Fruit fly (Drosophila melanogaster) Kc167 (cell line): Measurements from ENCODE around the gene CG12099.

ENCODE experiments used
- Sin3A ChIP-seq: fragments of >200 bp; optimal IDR thresholded peaks from 2 replicates; lab custom pipeline; 2018; ENCODE audit warnings: missing external identifiers
- h ChIP-seq: fragments of >200 bp; optimal IDR thresholded peaks from 3 replicates; lab custom pipeline; 2018; ENCODE audit warnings: missing external identifiers
- insv ChIP-seq: fragments of >200 bp; optimal IDR thresholded peaks from 3 replicates; lab custom pipeline; 2018; ENCODE audit warnings: missing external identifiers
- psq ChIP-seq: fragments of >200 bp; optimal IDR thresholded peaks from 2 replicates; lab custom pipeline; 2017; ENCODE audit warnings: missing external identifiers

DNA sequence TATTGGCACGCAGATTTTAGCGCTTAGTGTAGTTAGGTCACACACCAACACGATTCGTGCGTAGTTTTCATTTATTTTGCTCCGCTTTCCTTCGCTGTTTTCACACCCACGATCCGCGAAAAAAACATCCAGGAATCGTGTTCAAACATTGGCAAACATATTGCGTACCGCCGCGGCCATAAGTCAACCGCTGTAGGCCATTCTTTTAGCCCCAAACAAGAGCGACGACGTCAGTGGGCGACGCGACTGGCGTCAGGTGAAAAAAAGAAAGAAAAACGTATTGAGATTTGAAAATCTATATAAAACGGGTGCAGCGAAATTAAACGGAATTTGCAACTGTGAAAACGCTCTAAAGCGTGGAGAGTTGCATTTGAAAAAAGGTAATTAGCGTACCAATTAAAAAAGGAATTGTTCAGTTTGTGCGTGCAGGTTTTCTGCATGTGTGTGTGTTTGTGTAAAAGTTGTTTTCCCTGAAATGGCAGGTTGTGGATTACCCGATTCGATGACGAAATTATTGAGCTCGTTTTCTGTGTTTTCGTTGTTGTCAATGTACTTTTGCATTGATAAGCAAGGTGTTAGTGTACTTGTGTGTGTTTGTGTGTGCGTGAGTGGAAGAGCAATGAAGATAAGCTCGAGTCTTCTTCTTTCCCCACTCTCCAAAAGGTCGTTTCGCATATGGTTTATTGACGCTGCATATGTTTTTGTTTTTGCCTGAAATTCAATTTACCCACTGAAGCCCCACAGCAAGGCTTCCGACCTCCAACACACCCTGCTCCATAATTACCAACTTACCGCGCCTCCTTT is 11.1 kb upstream of the CG12099 start, which contains the start of gene Tmep:
- TF ChIP-seq h (lab: Kevin White, UChicago) (no peak), insv (lab: Kevin White, UChicago) (no peak), Sin3A (lab: Kevin White, UChicago) (no peak), psq (lab: Kevin White, UChicago) (no peak)
